Worm (Caenorhabditis elegans) whole organism, midembryonic: ENCODE data around the gene F07E5.9.

Experiments used
- T22C8.4 ChIP-seq: fragments of 200-800 bp; sonication (Bioruptor generic); IDR thresholded peaks from 2 replicates; pipeline ENCODE4 v1.3.6; 2022; ENCODE audit warnings: missing genetic modification characterization, missing compliant biosample characterization
- cog-1 ChIP-seq: sonication (generic microtip); optimal IDR thresholded peaks from 2 replicates; lab custom pipeline; 2016; ENCODE audit warnings: missing genetic modification characterization, missing compliant biosample characterization
- flt-1 ChIP-seq: fragments of 200-800 bp; sonication (Bioruptor generic); IDR thresholded peaks from 2 replicates; pipeline ENCODE4 v1.3.6; 2022; ENCODE audit warnings: missing genetic modification characterization, missing compliant biosample characterization
- klf-2 ChIP-seq: fragments of 200-800 bp; sonication (Bioruptor generic); conservative IDR thresholded peaks from 2 replicates; pipeline ENCODE4 v1.3.6; 2022; ENCODE audit warnings: missing genetic modification reagents, missing genetic modification characterization, missing compliant biosample characterization
- med-1 ChIP-seq: sonication (generic microtip); optimal IDR thresholded peaks from 2 replicates; lab custom pipeline; 2017; ENCODE audit warnings: missing genetic modification characterization, mild to moderate bottlenecking, missing compliant biosample characterization, antibody characterized with exemption, missing genetic modification reagents; ENCODE audit not compliant: insufficient read depth
- ref-1 ChIP-seq: fragments of 200-800 bp; sonication (Bioruptor generic); conservative IDR thresholded peaks from 2 replicates; pipeline ENCODE4 v1.3.6; 2022; ENCODE audit warnings: missing genetic modification reagents, missing genetic modification characterization, missing compliant biosample characterization
- tab-1 ChIP-seq: fragments of 200-800 bp; sonication (Bioruptor generic); IDR thresholded peaks from 2 replicates; pipeline ENCODE4 v1.3.6; 2022; ENCODE audit warnings: missing genetic modification characterization, missing compliant biosample characterization
- ztf-23 ChIP-seq: fragments of 200-800 bp; sonication (Bioruptor generic); IDR thresholded peaks from 2 replicates; pipeline ENCODE4 v1.3.6; 2022; ENCODE audit warnings: missing genetic modification reagents, missing genetic modification characterization, missing compliant biosample characterization
- ztf-29 ChIP-seq: fragments of 200-800 bp; sonication (Bioruptor generic); IDR thresholded peaks from 2 replicates; pipeline ENCODE4 v1.3.6; 2022; ENCODE audit warnings: missing genetic modification reagents, missing genetic modification characterization, missing compliant biosample characterization

DNA sequence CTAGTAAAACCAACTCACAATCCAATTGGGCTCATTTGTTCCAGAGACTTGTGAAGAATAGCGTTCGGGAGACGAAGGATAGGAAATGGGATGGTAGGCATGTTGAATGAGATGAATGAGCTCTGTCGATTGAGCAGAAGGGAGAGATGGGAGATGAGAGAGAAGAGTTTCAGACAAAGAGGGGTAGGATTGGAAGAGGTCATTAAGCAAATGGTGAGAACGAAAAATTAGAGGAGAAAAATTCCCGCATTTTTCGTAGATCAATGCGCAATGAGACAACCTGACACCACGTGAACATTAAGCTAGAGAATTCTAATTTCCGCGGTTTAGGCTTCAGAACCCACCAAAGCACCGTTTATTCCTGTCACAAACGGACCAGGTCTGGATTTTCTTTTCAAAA lies 16.3 kb downstream of the F07E5.9 start, which contains the start of gene F07E5.13:
- TF ChIP-seq med-1 (no peak), ztf-23 (GFP tag; lab: Robert Waterston, UW) (no peak), ref-1 (GFP tag; lab: Robert Waterston, UW) (no peak), T22C8.4 (no peak), ztf-29 (GFP tag; lab: Robert Waterston, UW) (no peak), flt-1 (GFP tag; lab: Robert Waterston, UW) (no peak), klf-2 (no peak), cog-1 (tag; lab: Kevin White, UChicago) (no peak), tab-1 (GFP tag; lab: Robert Waterston, UW) (no peak)
